Fruit fly (Drosophila melanogaster): Measurements from ENCODE around the gene CG12219.

Gene CG12219

DNA sequence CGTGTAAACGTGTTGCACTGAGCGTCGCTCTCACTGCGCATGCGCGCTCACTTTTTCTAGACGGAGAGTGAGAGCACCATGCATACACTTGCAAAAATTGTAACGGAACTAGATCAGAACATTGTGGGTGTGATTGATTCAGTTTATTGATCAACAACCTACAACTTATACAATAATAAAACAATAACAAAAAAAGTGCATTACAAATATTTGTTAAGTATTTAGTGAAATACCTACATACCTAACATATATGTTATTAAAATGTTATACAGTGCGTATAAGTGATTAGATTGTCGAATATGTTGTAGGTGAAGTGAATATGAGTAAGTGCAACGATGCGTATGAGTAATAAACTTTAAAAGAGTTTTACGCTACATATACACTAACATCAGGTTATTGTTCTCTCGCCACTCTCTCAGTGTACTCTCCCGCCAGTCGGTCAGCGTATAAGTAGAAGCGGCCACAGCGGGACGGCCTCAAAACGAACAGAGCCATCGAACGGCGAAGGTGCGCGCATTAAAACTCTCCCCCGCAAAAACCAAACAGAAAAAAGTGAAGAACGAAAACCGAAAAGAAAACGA, 29.4 kb upstream of the CG12219 start, which contains the start of gene CG42240 (continued):
- TF ChIP-seq CG13287 (GFP tag; IDR thresholded peaks at IDR 0.05; ENCODE audit: partially characterized antibody) (no peak), fu2 (GFP tag; optimal IDR thresholded peaks at IDR 0.05) (peak; percentile 66), PHDP (tag; optimal IDR thresholded peaks at IDR 0.05) (peak; percentile 91), Ets97D (GFP tag; optimal IDR thresholded peaks at IDR 0.05) (peak; percentile 51), CG2875 (GFP tag; optimal IDR thresholded peaks at IDR 0.05) (peak; percentile 92), Chrac-16 (GFP tag; optimal IDR thresholded peaks at IDR 0.05) (peak; percentile 88), CG3407 (GFP tag; optimal IDR thresholded peaks at IDR 0.05) (peak; percentile 87), CG7556 (GFP tag; optimal IDR thresholded peaks at IDR 0.05) (peak; percentile 97), lov (optimal IDR thresholded peaks at IDR 0.05) (no peak), lov (GFP tag; IDR thresholded peaks at IDR 0.05) (no peak), CrebB (tag; optimal IDR thresholded peaks at IDR 0.05) (peak; percentile 80), CG17361 (GFP tag; IDR thresholded peaks at IDR 0.05) (peak; percentile 98), CG7271 (tag; optimal IDR thresholded peaks at IDR 0.05) (no peak), D19B (GFP tag; optimal IDR thresholded peaks at IDR 0.05) (peak; percentile 77), tx (GFP tag; optimal IDR thresholded peaks at IDR 0.05) (peak; percentile 56), fru (optimal IDR thresholded peaks at IDR 0.05) (no peak), cwo (GFP tag; optimal IDR thresholded peaks at IDR 0.05) (peak; percentile 87), Bdp1 (GFP tag; optimal IDR thresholded peaks at IDR 0.05) (peak; percentile 39), Abd-B (GFP tag; optimal IDR thresholded peaks at IDR 0.05) (peak; percentile 81), ssp (GFP tag; IDR thresholded peaks at IDR 0.05) (peak; percentile 63), trem (tag; optimal IDR thresholded peaks at IDR 0.05) (peak; percentile 71), CG16813 (GFP tag; IDR thresholded peaks at IDR 0.05; ENCODE audit: partially characterized antibody) (no peak), cato (GFP tag; optimal IDR thresholded peaks at IDR 0.05; ENCODE audit: borderline replicate concordance) (peak; percentile 81), eve (GFP tag; optimal IDR thresholded peaks at IDR 0.05) (peak in 1 of 2 experiments; percentile 99), B-H2 (GFP tag; optimal IDR thresholded peaks at IDR 0.05) (peak; percentile 57), amos (GFP tag; IDR thresholded peaks at IDR 0.05; ENCODE audit: partially characterized antibody) (no peak), Dbx (GFP tag; IDR thresholded peaks at IDR 0.05) (0 out of 3 replicates have a peak, but pooled peaks have one; percentile 33), CG8765 (GFP tag; IDR thresholded peaks at IDR 0.05) (no peak), run (tag; optimal IDR thresholded peaks at IDR 0.05) (peak; percentile 84), CG18011 (GFP tag; optimal IDR thresholded peaks at IDR 0.05) (peak; percentile 74), CG10462 (GFP tag; optimal IDR thresholded peaks at IDR 0.05) (peak; percentile 81), TFAM (GFP tag; optimal IDR thresholded peaks at IDR 0.05) (peak; percentile 6), tgo (GFP tag; IDR thresholded peaks at IDR 0.05) (peak; percentile 81), CG13424 (tag; optimal IDR thresholded peaks at IDR 0.05) (peak; percentile 95), gt (GFP tag; IDR thresholded peaks at IDR 0.05) (0 out of 2 replicates have a peak, but pooled peaks have one; percentile 23), Fer1 (GFP tag; optimal IDR thresholded peaks at IDR 0.05) (peak; percentile 93), Ptx1 (GFP tag; IDR thresholded peaks at IDR 0.05) (peak; percentile 88), zen2 (GFP tag; IDR thresholded peaks at IDR 0.05; ENCODE audit: partially characterized antibody) (no peak), lbe (GFP tag; optimal IDR thresholded peaks at IDR 0.05) (peak; percentile 81), CG34376 (GFP tag; optimal IDR thresholded peaks at IDR 0.05) (peak; percentile 87), Dek (tag; optimal IDR thresholded peaks at IDR 0.05) (peak; percentile 83), CG3838 (GFP tag; optimal IDR thresholded peaks at IDR 0.05) (peak; percentile 52), knrl (GFP tag; IDR thresholded peaks at IDR 0.05; ENCODE audit: partially characterized antibody) (no peak), Mrtf (GFP tag; IDR thresholded peaks at IDR 0.05) (no peak; the same call in 2 of the 3 replicates), Trl (optimal IDR thresholded peaks at IDR 0.05) (peak; percentile 58 to 63), Trl (GFP tag; optimal IDR thresholded peaks at IDR 0.05) (peak; percentile 42), CG17612 (GFP tag; IDR thresholded peaks at IDR 0.05) (no peak), CG12219 (GFP tag; optimal IDR thresholded peaks at IDR 0.05) (peak; percentile 90), BEAF-32 (GFP tag; optimal IDR thresholded peaks at IDR 0.05) (no peak), CG5180 (GFP tag; optimal IDR thresholded peaks at IDR 0.05) (peak; percentile 82)
